Fruit fly (Drosophila melanogaster): ENCODE measurements around the gene CG33322.

CG33322 gene

DNA sequence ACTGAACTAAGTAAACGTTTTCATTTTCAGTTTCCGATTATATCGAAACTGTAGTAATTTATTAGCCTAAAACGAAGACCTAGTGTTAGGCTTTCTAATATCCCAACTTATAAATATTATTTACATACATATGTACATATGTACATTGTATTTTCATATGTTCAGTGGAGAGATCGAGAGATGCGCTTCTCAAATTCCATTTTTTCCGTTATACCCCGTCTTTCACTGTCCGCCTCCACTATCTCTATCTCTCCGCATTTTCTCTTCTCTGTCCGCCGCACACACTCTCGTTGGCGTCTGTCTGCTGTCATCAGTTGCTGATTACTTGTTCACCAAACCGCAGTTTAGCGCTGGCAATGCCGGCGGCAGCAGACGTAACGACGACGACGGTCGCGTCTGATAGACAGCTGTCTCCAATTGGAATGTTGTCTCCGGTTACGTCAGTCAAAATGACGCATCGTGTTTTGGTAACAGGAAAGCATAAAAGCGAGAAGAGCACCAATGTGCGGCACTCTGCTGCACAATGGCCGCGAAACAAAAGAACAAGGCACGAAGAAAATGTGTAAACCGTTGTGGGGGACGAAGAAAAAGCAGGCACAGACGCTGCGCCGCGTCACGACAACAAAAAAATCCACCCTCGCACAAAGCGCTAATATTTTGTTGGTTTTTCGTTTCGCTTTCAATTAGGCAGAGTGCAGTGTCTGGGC lies 6.6 kb upstream of the CG33322 start, which contains the start of gene CG9331 (continued):
- TF ChIP-seq z (GFP tag; IDR thresholded peaks at IDR 0.05) (no peak), CG17912 (GFP tag; optimal IDR thresholded peaks at IDR 0.05) (peak; percentile 51), CG4854 (GFP tag; optimal IDR thresholded peaks at IDR 0.05) (no peak), CG43689 (GFP tag; IDR thresholded peaks at IDR 0.05) (no peak), her (GFP tag; optimal IDR thresholded peaks at IDR 0.05) (no peak), btn (GFP tag; optimal IDR thresholded peaks at IDR 0.05) (no peak), Dek (tag; optimal IDR thresholded peaks at IDR 0.05) (no peak), HmgZ (tag; optimal IDR thresholded peaks at IDR 0.05) (no peak), CG11456 (GFP tag; IDR thresholded peaks at IDR 0.05) (no peak), bowl (GFP tag; IDR thresholded peaks at IDR 0.05) (no peak), lab (GFP tag; optimal IDR thresholded peaks at IDR 0.05) (no peak), CG4282 (GFP tag; optimal IDR thresholded peaks at IDR 0.05) (no peak), CG8281 (tag; optimal IDR thresholded peaks at IDR 0.05) (no peak), hkb (optimal IDR thresholded peaks at IDR 0.05) (peak; percentile 58), hkb (GFP tag; IDR thresholded peaks at IDR 0.05) (no peak), CG11723 (GFP tag; optimal IDR thresholded peaks at IDR 0.05) (no peak), Hr3 (GFP tag; optimal IDR thresholded peaks at IDR 0.05) (no peak), Dll (GFP tag; IDR thresholded peaks at IDR 0.05; ENCODE audit: partially characterized antibody) (peak; percentile 57; the same call in 3 of the 4 replicates), Ptx1 (GFP tag; IDR thresholded peaks at IDR 0.05) (no peak), ara (GFP tag; IDR thresholded peaks at IDR 0.05) (no peak), CG16863 (GFP tag; optimal IDR thresholded peaks at IDR 0.05) (no peak), ERR (GFP tag; optimal IDR thresholded peaks at IDR 0.05) (no peak), Dip2 (GFP tag; IDR thresholded peaks at IDR 0.05) (no peak), Six4 (GFP tag; optimal IDR thresholded peaks at IDR 0.05) (no peak), YL-1 (GFP tag; optimal IDR thresholded peaks at IDR 0.05) (no peak), ab (GFP tag; optimal IDR thresholded peaks at IDR 0.05) (no peak), B-H1 (GFP tag; IDR thresholded peaks at IDR 0.05) (no peak), CG8290 (GFP tag; optimal IDR thresholded peaks at IDR 0.05) (no peak), CG8290 (tag; optimal IDR thresholded peaks at IDR 0.05) (peak in 1 of 2 experiments; percentile 29), CHES-1-like (GFP tag; optimal IDR thresholded peaks at IDR 0.05) (no peak), CG11504 (tag; optimal IDR thresholded peaks at IDR 0.05) (no peak), Rx (GFP tag; IDR thresholded peaks at IDR 0.05) (no peak), CG16815 (GFP tag; optimal IDR thresholded peaks at IDR 0.05) (no peak), rib (GFP tag; IDR thresholded peaks at IDR 0.05) (no peak), Jarid2 (GFP tag; optimal IDR thresholded peaks at IDR 0.05) (no peak), inv (GFP tag; IDR thresholded peaks at IDR 0.05; ENCODE audit: partially characterized antibody) (no peak), chif (GFP tag; optimal IDR thresholded peaks at IDR 0.05) (no peak), CG10209 (GFP tag; optimal IDR thresholded peaks at IDR 0.05) (peak; percentile 58), MTF-1 (GFP tag; optimal IDR thresholded peaks at IDR 0.05; ENCODE audit: borderline replicate concordance) (no peak), fu2 (GFP tag; optimal IDR thresholded peaks at IDR 0.05) (no peak), dmrt99B (tag; optimal IDR thresholded peaks at IDR 0.05) (no peak), maf-S (GFP tag; optimal IDR thresholded peaks at IDR 0.05) (no peak), CG15011 (GFP tag; optimal IDR thresholded peaks at IDR 0.05) (no peak), B-H2 (GFP tag; optimal IDR thresholded peaks at IDR 0.05) (no peak), CG8359 (GFP tag; optimal IDR thresholded peaks at IDR 0.05; ENCODE audit: borderline replicate concordance) (no peak), CG12659 (GFP tag; optimal IDR thresholded peaks at IDR 0.05) (no peak), chn (GFP tag; optimal IDR thresholded peaks at IDR 0.05) (peak; percentile 21), row (GFP tag; IDR thresholded peaks at IDR 0.05) (peak; percentile 5), Elba2 (GFP tag; optimal IDR thresholded peaks at IDR 0.05) (peak; percentile 85), CG14860 (GFP tag; IDR thresholded peaks at IDR 0.05; ENCODE audit: partially characterized antibody) (peak; percentile 51; the same call in 1 of the 3 replicates), gsb-n (tag; optimal IDR thresholded peaks at IDR 0.05) (no peak)

Data from whole organism, embryonic.